Worm (Caenorhabditis elegans) whole organism, L3 larva: ENCODE results near the gene trpp-3.
A peak's percentile ranks its signal among the peaks of the same experiment; 100 is the strongest.

Experiments used
- R02D3.7 ChIP-seq: fragments of 150-350 bp; optimal IDR thresholded peaks from 2 replicates; lab custom pipeline; 2014; ENCODE audit warnings: missing biosample characterization, missing genetic modification characterization
- ZK546.5 ChIP-seq: sonication (generic microtip); optimal IDR thresholded peaks from 2 replicates; lab custom pipeline; 2017; ENCODE audit warnings: missing biosample characterization, missing genetic modification characterization
- aly-2 ChIP-seq: fragments of 150-350 bp; optimal IDR thresholded peaks from 2 replicates; lab custom pipeline; 2014; ENCODE audit warnings: missing biosample characterization, missing genetic modification characterization
- ama-1 ChIP-seq: fragments of 150-350 bp; optimal IDR thresholded peaks from 2 replicates; lab custom pipeline; 2018
- ceh-16 ChIP-seq: sonication (generic microtip); optimal IDR thresholded peaks from 2 replicates; lab custom pipeline; 2017; ENCODE audit warnings: missing biosample characterization, missing genetic modification characterization
- ceh-28 ChIP-seq: fragments of 150-350 bp; optimal IDR thresholded peaks from 2 replicates; lab custom pipeline; 2014; ENCODE audit warnings: missing biosample characterization, missing genetic modification reagents, missing genetic modification characterization
- egl-27 ChIP-seq: sonication (generic microtip); optimal IDR thresholded peaks from 4 replicates; lab custom pipeline; 2017; ENCODE audit warnings: missing biosample characterization, missing genetic modification reagents, missing genetic modification characterization
- elt-1 ChIP-seq: fragments of 150-350 bp; optimal IDR thresholded peaks from 2 replicates; lab custom pipeline; 2014; ENCODE audit warnings: missing biosample characterization, missing genetic modification characterization
- elt-2 ChIP-seq: sonication (generic microtip); optimal IDR thresholded peaks from 2 replicates; lab custom pipeline; 2016; ENCODE audit warnings: missing genetic modification reagents, mild to moderate bottlenecking, missing genetic modification characterization, missing compliant biosample characterization
- eor-1 ChIP-seq, 2 experiments: fragments of 150-350 bp; optimal IDR thresholded peaks; 2 replicates each; lab custom pipeline; 2014 to 2018; ENCODE audit warnings: missing biosample characterization in 2 of 2, missing genetic modification characterization in 2 of 2
- fkh-10 ChIP-seq: sonication (generic microtip); optimal IDR thresholded peaks from 2 replicates; lab custom pipeline; 2017; ENCODE audit warnings: missing biosample characterization, missing genetic modification reagents, missing genetic modification characterization
- fkh-2 ChIP-seq: fragments of 150-350 bp; optimal IDR thresholded peaks from 2 replicates; lab custom pipeline; 2014; ENCODE audit warnings: missing biosample characterization, missing genetic modification reagents, missing genetic modification characterization
- fos-1 ChIP-seq: fragments of 150-350 bp; optimal IDR thresholded peaks from 2 replicates; lab custom pipeline; 2014; ENCODE audit warnings: missing biosample characterization, missing genetic modification characterization
- hmg-11 ChIP-seq: sonication (generic microtip); optimal IDR thresholded peaks from 2 replicates; lab custom pipeline; 2016; ENCODE audit warnings: missing genetic modification characterization, missing compliant biosample characterization
- jun-1 ChIP-seq: fragments of 150-350 bp; optimal IDR thresholded peaks from 2 replicates; lab custom pipeline; 2014; ENCODE audit warnings: missing biosample characterization, missing genetic modification reagents, missing genetic modification characterization
- lin-15B ChIP-seq: fragments of 150-350 bp; optimal IDR thresholded peaks from 2 replicates; lab custom pipeline; 2014; ENCODE audit warnings: missing biosample characterization, missing genetic modification characterization
- lsy-12 ChIP-seq: sonication (generic microtip); optimal IDR thresholded peaks from 2 replicates; lab custom pipeline; 2016; ENCODE audit warnings: mild to moderate bottlenecking, missing genetic modification characterization, missing compliant biosample characterization
- mml-1 ChIP-seq: fragments of 150-350 bp; sonication (generic microtip); optimal IDR thresholded peaks from 3 replicates; lab custom pipeline; 2014; ENCODE audit warnings: missing biosample characterization, missing genetic modification characterization
- nfya-1 ChIP-seq: sonication (generic microtip); optimal IDR thresholded peaks from 2 replicates; lab custom pipeline; 2017; ENCODE audit warnings: missing genetic modification characterization, mild to moderate bottlenecking, missing compliant biosample characterization, antibody characterized with exemption, moderate library complexity; ENCODE audit not compliant: insufficient read depth
- nhr-23 ChIP-seq: fragments of 150-350 bp; optimal IDR thresholded peaks from 2 replicates; lab custom pipeline; 2014; ENCODE audit warnings: missing biosample characterization, missing genetic modification reagents, missing genetic modification characterization
- nhr-67 ChIP-seq: fragments of 150-350 bp; optimal IDR thresholded peaks from 2 replicates; lab custom pipeline; 2014; ENCODE audit warnings: missing biosample characterization, missing genetic modification characterization
- nhr-76 ChIP-seq: fragments of 150-350 bp; sonication (generic microtip); optimal IDR thresholded peaks from 5 replicates; lab custom pipeline; 2014; ENCODE audit warnings: missing biosample characterization, missing genetic modification characterization
- nhr-77 ChIP-seq: fragments of 150-350 bp; optimal IDR thresholded peaks from 2 replicates; lab custom pipeline; 2014; ENCODE audit warnings: missing biosample characterization, missing genetic modification characterization
- pha-4 ChIP-seq: fragments of 150-350 bp; optimal IDR thresholded peaks from 2 replicates; lab custom pipeline; 2014; ENCODE audit warnings: missing biosample characterization, missing genetic modification reagents, missing genetic modification characterization
- pqm-1 ChIP-seq: fragments of 150-350 bp; optimal IDR thresholded peaks from 2 replicates; lab custom pipeline; 2017; ENCODE audit warnings: missing biosample characterization, missing genetic modification characterization, inconsistent platforms
- skn-1 ChIP-seq: fragments of 150-350 bp; optimal IDR thresholded peaks from 2 replicates; lab custom pipeline; 2014; ENCODE audit warnings: missing biosample characterization, missing genetic modification characterization
- tbx-2 ChIP-seq: sonication (generic microtip); optimal IDR thresholded peaks from 2 replicates; lab custom pipeline; 2016; ENCODE audit warnings: mild to moderate bottlenecking, missing genetic modification characterization, missing compliant biosample characterization
- unc-62 ChIP-seq: fragments of 150-350 bp; sonication (generic microtip); optimal IDR thresholded peaks from 4 replicates; lab custom pipeline; 2014; ENCODE audit warnings: missing biosample characterization, missing genetic modification reagents, missing genetic modification characterization
- zag-1 ChIP-seq: fragments of 150-350 bp; optimal IDR thresholded peaks from 2 replicates; lab custom pipeline; 2014; ENCODE audit warnings: missing biosample characterization, missing genetic modification characterization
- ztf-11 ChIP-seq: fragments of 150-350 bp; optimal IDR thresholded peaks from 2 replicates; lab custom pipeline; 2014; ENCODE audit warnings: missing biosample characterization, missing genetic modification characterization
- ztf-4 ChIP-seq: fragments of 150-350 bp; optimal IDR thresholded peaks from 2 replicates; lab custom pipeline; 2014; ENCODE audit warnings: missing biosample characterization, missing genetic modification characterization

The trpp-3 gene

DNA sequence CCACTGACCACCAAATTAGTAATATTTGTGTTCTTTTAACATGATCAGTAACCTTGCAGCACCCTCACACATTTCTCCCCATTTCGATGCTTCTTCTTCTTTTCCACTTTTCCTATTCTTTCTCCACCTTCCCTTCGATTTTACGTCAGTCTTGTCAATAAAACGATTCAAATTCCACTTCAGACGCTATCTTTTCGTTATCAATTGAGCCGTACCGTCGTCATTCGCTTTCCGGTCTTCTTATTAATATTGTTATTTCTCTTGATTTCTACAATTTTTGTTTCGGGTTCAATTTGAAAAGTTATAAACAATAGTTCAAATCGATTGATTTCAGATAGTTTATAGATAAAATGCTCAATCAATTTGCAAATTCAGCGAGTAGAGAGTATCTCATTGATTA is 37.9 kb upstream of the trpp-3 start:
- TF ChIP-seq pha-4 (tag; lab: Kevin White, UChicago) (peak; percentile 72), skn-1 (tag; lab: Kevin White, UChicago) (no peak), pqm-1 (peak; percentile 87), elt-1 (tag; lab: Kevin White, UChicago) (no peak), elt-2 (peak; percentile 81), fkh-10 (GFP tag; lab: Kevin White, UChicago) (no peak), ceh-28 (peak; percentile 7), R02D3.7 (no peak), jun-1 (peak; percentile 10)

DNA sequence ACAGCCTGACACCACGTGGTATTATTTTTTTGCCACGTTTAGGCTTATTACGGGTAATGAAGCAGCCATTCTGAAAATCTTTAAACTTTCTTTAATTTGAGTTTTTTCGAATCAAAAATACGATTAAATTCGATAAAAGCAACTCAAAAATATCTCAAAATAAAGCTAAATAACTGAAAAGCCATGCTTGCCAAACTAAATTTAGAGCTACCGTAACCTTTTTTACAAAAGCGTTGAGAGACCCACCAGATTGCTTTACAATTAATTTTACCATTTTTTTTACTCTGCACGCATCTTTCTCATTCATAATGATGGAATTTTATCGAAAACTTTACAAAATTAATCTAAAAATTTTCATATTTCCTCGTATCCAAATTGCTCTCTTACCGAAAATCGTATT is 37.3 kb upstream of the trpp-3 start:
- TF ChIP-seq elt-1 (tag; lab: Kevin White, UChicago) (no peak), nhr-77 (tag; lab: Kevin White, UChicago) (no peak), zag-1 (tag; lab: Kevin White, UChicago) (no peak)
- TF ChIP-seq, all 47 proteins: peak for 0

- TF ChIP-seq ztf-11 (tag; lab: Kevin White, UChicago) (no peak), R02D3.7 (no peak), eor-1 (tag; optimal IDR thresholded peaks at IDR 0.05; lab: Kevin White, UChicago) (no peak), ztf-4 (tag; lab: Kevin White, UChicago) (no peak), pqm-1 (no peak), skn-1 (tag; lab: Kevin White, UChicago) (no peak), jun-1 (no peak), fos-1 (tag; lab: Kevin White, UChicago) (no peak)
Measured at ce11 chrIII:9488431-9488830, 36.9 kb upstream of the trpp-3 start, which contains the start of gene nlp-36. Gene nlp-36 (plus strand): TSS chrIII:9488731.

- TF ChIP-seq fos-1 (tag; lab: Kevin White, UChicago) (no peak), hmg-11 (tag; lab: Kevin White, UChicago) (no peak)
Measured at ce11 chrIII:9489798-9490197, 35.6 kb upstream of the trpp-3 start.

- peak; percentile 9 for TF ChIP-seq nhr-23 (tag; lab: Kevin White, UChicago)
- no peak for TF ChIP-seq lsy-12 (tag; lab: Kevin White, UChicago)
- no peak for TF ChIP-seq jun-1
- peak; percentile 65 for TF ChIP-seq pha-4 (tag; lab: Kevin White, UChicago)
- peak; percentile 28 for TF ChIP-seq lin-15B
- peak; percentile 37 for TF ChIP-seq nfya-1
- peak; percentile 3 for TF ChIP-seq hmg-11 (tag; lab: Kevin White, UChicago)
Measured at ce11 chrIII:9490783-9491547, 34.4 kb upstream of the trpp-3 start, which contains the start of the genes dars-1 and ctr-9. Gene dars-1 (minus strand): TSS chrIII:9491215. Gene ctr-9 (plus strand): TSS chrIII:9491396.

ce11 chrIII:9494209-9494608 is 31.1 kb upstream of the trpp-3 start:
- TF ChIP-seq tbx-2 (no peak), aly-2 (no peak), unc-62 (GFP tag; lab: Kevin White, UChicago) (no peak), pha-4 (tag; lab: Kevin White, UChicago) (no peak), eor-1 (tag; optimal IDR thresholded peaks at IDR 0.05; lab: Kevin White, UChicago) (no peak), ceh-16 (no peak)

DNA sequence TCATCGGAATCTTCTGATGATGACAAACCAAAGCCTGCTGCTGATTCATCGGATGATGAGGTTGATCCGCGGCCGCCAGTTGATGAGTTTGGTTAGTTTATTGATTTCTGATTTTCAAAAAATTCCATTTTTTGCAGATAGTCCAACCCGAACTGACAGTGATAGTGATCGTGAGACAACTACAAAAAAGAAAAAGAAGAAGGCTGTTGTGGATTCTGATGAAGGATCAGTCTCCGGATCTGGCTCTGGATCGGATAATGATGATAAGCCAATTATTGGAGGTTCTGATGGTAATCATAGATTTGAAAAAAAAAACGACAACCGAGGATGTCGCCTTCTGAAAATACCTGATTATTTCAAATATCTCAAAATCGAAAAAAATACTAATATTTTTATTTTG is 29.3 kb upstream of the trpp-3 start:
- TF ChIP-seq pqm-1 (no peak), unc-62 (GFP tag; lab: Kevin White, UChicago) (no peak), fos-1 (tag; lab: Kevin White, UChicago) (no peak), lin-15B (no peak)

DNA sequence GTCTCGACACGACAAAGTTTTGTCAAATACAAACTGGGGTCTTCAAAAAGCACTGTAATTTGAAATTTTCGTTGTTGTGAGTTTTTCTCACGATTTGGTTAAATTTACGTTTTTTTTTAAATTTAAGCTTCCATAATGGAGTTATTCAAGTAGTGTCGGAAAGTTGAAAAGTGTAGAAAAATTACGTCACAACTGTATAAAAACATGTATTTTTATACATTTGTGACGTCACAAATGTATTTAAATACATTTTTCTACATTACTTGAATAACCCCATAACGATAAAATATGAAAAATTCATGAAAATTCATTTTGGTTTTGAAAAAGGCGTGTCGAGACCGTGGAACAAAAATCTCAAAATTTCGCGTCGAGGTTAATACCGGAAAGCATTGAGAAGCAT is 27.9 kb upstream of the trpp-3 start:
- TF ChIP-seq nhr-76 (tag; lab: Kevin White, UChicago), result no peak
- TF ChIP-seq ceh-28, result no peak
- no peak for TF ChIP-seq fkh-2 (tag; lab: Kevin White, UChicago)
- TF ChIP-seq egl-27 (tag; lab: Kevin White, UChicago), result no peak
- TF ChIP-seq aly-2, result no peak
- no peak for TF ChIP-seq mml-1 (tag; lab: Kevin White, UChicago)
- TF ChIP-seq nhr-67 (tag; lab: Kevin White, UChicago), result no peak
- TF ChIP-seq jun-1, result no peak
- TF ChIP-seq ama-1 (lab: Kevin White, UChicago), result no peak
- TF ChIP-seq ZK546.5 (tag; lab: Kevin White, UChicago), result no peak
